Worm (Caenorhabditis elegans) whole organism, L4/young adult: ENCODE results near the gene wdr-83.

Experiments used
- W03F9.2 ChIP-seq: fragments of 150-350 bp; optimal IDR thresholded peaks from 2 replicates; lab custom pipeline; 2014; ENCODE audit warnings: missing biosample characterization, missing genetic modification characterization
- dao-5 ChIP-seq: sonication (generic microtip); optimal IDR thresholded peaks from 2 replicates; lab custom pipeline; 2016; ENCODE audit warnings: missing genotype, missing genetic modification characterization, moderate library complexity, missing compliant biosample characterization
- him-1 ChIP-seq: sonication (generic microtip); optimal IDR thresholded peaks from 2 replicates; lab custom pipeline; 2016; ENCODE audit warnings: missing genotype, missing genetic modification reagents, missing genetic modification characterization, missing compliant biosample characterization

Gene wdr-83

DNA sequence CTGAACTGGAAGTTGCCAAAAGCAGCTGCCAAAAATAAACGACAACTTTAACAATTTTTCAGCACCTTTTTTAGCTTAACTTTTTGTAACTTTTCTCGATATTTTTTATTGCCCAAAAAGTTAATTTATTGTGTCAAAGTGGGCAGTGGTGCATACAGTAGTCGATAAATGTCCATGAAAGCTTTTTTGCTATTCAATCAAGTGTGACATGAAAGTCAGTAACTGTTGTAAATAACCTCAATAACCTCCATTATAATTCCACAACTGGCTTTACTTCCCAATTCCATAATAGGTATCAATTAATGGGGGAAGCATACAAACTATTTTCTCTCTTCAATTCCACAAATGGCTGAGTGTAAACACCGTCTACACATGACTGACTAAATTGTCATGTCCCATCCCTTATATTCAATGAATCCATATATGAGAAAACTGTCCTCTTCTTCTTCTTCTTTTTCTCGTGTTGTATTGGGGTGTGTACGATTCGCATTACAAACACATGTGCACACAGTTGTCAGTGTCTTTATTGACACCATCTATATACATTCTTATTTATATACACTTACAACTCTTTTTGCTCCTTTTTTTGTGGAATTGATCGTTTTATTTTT, 16.8 kb upstream of the wdr-83 start:
- TF ChIP-seq him-1 (tag; lab: Kevin White, UChicago): no peak
- TF ChIP-seq W03F9.2 (tag; lab: Kevin White, UChicago): no peak
- no peak for TF ChIP-seq dao-5 (tag; lab: Kevin White, UChicago)

DNA sequence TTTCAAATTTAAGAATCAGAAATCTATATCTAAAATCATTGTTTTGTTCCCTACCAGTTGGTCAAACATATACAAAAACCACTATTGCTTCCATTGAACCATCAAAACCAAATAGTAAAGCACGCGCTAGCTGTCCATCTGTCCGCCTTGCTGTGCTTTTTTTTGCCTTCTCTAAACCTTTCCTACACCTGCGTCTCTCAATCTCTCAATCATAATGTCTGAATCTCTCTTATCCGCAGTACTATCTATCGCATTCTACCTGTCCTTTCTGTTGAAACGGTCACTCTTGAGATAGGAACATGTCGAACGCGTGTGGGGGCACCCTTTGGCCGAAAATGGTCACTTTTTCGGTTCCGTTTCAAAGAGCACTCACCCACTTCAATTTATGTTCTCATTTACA, 15.8 kb upstream of the wdr-83 start:
- TF ChIP-seq him-1 (tag; lab: Kevin White, UChicago) (no peak), dao-5 (tag; lab: Kevin White, UChicago) (no peak), W03F9.2 (tag; lab: Kevin White, UChicago) (no peak)

DNA sequence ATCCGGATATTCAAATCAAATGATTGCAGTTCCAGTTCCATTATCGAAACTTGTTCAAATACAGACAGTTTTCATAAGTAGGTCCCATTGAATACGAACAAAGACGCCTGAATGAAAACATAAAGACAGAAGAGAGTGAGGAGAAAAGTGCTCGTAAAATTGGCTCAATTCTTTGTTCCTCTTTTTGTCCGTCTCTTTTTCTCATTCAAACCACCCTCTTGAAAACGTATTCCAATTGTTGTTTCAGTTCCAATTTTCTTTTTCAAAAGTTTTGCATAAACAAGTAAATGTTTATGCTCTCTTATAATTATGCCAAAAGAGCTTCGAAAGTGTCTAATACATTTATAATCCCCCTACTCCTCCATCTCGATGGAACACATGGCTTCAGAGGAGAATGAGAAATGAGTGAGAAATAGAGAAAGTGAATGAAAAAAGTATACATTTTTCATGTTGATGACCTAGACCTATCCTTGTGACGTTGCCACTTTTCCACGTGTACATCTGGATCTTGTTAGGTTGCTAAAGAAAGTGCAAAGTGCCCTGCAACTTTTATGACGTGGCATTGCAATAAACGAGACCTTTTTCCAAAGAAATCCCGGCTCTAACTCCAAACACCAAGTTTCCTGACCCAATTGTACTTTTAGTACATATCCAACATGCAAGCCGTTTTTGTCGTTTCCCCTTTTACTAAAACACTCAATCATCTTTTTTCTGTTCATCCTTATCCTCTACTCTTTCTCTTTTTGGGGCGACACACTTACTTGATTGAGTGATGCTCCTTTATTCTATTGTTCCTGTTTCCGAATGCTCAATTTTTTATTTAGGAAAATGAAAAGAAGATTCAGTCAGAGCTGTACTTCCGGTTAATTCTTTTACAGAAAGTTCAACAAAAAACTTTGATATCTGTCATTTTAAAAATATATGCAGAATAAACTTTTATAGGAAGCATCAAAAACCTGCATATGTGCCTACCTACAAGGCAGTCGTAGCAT, 15.0 kb upstream of the wdr-83 start:
- TF ChIP-seq him-1 (tag; lab: Kevin White, UChicago) (no peak), W03F9.2 (tag; lab: Kevin White, UChicago) (no peak), dao-5 (tag; lab: Kevin White, UChicago) (no peak)

DNA sequence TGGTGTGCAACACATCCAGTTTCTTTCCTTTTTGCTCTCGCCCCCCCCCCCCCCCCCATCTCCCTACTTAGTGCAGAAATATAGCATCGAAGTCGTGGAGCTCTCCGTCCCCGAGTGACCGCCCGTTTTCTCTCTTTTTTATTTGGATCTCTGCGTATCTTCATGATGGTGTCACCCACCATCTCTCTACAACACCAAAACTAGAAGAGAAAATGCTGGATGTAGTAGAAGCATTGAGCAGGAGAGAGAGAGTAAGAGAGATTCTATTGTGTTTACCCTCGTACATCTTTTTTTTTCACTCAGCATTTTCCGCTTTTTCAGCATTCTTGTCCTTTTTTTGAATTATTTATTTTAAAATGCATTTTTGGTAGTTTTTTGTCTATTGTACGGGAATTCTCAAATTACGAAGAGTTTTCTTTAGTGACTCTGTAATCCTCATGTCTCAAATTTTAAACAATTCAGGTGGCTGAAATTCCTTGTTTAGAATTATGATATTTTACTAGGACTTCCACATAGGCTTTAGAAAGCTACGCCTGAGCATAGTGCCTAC, 10.9 kb upstream of the wdr-83 start:
- TF ChIP-seq dao-5 (tag; lab: Kevin White, UChicago) (no peak), him-1 (tag; lab: Kevin White, UChicago) (no peak), W03F9.2 (tag; lab: Kevin White, UChicago) (no peak)

DNA sequence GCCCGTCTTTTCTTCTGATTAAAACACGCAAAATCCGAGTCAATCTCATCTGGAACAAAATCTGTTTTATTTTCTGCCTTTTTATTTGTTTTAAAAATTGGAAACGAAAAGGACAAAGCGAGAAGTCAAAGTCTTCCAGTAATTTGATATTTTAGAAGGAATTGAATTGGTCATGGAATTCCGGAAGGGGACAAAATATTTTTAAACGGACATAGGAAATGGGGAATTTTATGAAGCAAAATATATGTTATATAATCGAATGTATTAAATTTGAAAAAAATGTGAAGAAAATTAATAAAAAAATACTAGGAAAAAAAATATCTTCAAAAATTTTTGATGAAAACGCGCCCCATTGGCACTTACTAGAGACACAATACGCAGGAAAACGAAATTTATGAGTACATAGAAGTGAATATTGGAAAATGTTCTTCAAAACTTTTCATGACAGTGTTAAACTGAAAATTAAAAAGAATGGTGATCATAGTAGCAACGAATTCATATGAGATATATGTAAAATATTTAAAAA, 9.2 kb upstream of the wdr-83 start, which contains the start of gene F33G12.7:
TSS of gene F33G12.7 (minus strand) at position 51 of the 526 bp plus-strand sequence.
- no peak for TF ChIP-seq W03F9.2 (tag; lab: Kevin White, UChicago)
- no peak for TF ChIP-seq dao-5 (tag; lab: Kevin White, UChicago)
- TF ChIP-seq him-1 (tag; lab: Kevin White, UChicago): no peak

DNA sequence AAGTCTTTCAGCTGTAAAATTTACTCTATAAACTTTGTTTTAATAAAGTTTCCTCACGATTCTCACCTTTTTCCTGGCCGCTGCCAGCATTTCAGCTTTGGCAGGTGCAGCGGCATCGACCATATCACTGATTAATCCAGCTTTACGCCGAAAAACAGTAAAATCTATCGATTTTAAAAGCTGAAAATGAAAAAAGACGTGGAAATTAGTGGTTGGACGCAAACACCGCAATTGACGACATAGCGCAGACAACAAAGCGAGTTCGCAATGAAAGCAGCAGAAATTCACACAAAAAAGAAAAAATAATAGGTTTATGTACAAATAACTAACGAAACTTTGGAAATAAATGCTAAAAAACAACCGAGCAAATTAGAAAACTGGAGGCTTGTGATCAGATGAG, 8.4 kb upstream of the wdr-83 start, which contains the start of gene golg-2:
TSS of gene golg-2 (minus strand) at position 180 of the 400 bp plus-strand sequence.
- TF ChIP-seq W03F9.2 (tag; lab: Kevin White, UChicago) (no peak), dao-5 (tag; lab: Kevin White, UChicago) (no peak), him-1 (tag; lab: Kevin White, UChicago) (no peak)

DNA sequence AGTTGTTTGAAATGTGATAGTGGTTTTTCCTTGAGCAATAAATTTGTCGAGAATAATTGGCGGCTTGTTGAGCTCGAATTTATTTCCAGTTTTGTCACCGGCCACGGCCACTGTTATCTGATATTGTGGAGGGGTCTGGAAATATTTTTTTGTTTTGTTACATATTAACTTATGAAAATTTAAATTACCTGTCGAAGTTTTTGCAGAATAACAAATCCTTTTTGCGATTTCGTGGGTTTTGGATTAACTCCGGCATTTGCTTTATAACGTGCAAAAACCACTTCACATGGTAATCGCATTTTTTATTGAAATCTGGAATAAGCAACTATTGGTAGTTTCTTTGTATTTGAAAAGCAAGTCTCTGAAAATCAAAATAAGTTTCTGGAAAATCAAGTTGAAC, 4.6 kb upstream of the wdr-83 start, which contains the start of gene lrr-1:
TSS of gene lrr-1 (minus strand) at position 312 of the 400 bp plus-strand sequence.
- TF ChIP-seq W03F9.2 (tag; lab: Kevin White, UChicago) (no peak), dao-5 (tag; lab: Kevin White, UChicago) (no peak), him-1 (tag; lab: Kevin White, UChicago) (no peak)

DNA sequence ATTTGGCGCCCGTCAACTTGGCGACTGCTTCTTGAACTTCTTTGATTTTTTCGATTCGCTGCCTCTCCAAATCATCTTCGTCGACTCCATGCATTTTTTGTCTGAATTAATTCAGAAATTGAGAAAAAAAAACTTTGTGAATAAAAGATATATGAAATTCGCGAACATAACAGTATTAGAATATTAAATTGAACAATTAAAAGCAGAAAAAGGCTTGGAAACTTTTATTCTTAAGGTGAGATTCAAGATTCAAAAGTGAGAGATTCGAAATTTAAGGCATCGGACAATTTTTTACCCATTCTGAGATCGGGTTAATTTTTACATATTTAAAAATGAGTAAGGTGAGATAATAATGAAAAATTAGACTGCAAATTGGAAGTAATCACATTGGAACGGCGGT, 2.4 kb upstream of the wdr-83 start, which contains the start of gene F33G12.3:
TSS of gene F33G12.3 (minus strand) at position 101 of the 400 bp plus-strand sequence.
- TF ChIP-seq him-1 (tag; lab: Kevin White, UChicago) (no peak), W03F9.2 (tag; lab: Kevin White, UChicago) (no peak), dao-5 (tag; lab: Kevin White, UChicago) (no peak)

DNA sequence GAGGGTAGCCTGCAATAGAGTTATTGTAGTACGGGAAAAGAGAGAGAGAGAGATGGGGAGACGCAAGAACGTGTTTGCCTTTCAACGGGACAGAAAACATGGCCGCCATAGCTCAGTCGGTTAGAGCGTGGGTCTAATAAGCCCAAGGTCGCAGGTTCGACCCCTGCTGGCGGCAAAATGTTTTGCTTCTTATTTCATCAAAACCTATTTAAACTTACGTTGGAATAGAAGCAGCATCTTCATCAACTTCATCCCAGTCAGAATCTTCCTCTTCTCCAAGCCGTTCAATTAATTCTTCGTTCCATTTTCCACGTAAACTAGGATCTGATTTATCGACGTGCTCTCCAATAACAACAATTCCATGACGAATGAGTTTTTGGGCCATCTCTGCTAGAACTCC, 1.2 kb upstream of the wdr-83 start:
- TF ChIP-seq dao-5 (tag; lab: Kevin White, UChicago): peak; percentile 59
- no peak for TF ChIP-seq W03F9.2 (tag; lab: Kevin White, UChicago)
- peak; percentile 54 for TF ChIP-seq him-1 (tag; lab: Kevin White, UChicago)

DNA sequence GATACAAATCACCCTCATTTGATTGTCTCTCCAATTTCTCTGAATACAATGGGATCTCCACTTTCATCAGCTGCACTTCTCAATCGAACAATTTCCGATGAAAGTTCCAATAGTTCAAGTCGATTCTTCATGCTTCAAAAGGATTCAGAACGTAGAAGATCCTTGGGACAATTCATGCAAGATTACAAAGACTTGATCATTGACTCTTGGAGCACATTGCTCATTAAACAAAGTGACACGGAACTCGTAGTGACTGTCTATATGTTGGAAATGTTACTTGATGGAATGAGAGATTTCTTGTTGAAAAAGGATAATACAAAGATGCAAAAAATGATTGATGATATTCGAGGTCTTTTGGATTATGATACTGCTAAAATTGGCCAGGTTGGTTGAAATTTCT, 3.6 kb downstream of the wdr-83 start:
- no peak for TF ChIP-seq him-1 (tag; lab: Kevin White, UChicago)
- TF ChIP-seq dao-5 (tag; lab: Kevin White, UChicago): no peak
- TF ChIP-seq W03F9.2 (tag; lab: Kevin White, UChicago): no peak

DNA sequence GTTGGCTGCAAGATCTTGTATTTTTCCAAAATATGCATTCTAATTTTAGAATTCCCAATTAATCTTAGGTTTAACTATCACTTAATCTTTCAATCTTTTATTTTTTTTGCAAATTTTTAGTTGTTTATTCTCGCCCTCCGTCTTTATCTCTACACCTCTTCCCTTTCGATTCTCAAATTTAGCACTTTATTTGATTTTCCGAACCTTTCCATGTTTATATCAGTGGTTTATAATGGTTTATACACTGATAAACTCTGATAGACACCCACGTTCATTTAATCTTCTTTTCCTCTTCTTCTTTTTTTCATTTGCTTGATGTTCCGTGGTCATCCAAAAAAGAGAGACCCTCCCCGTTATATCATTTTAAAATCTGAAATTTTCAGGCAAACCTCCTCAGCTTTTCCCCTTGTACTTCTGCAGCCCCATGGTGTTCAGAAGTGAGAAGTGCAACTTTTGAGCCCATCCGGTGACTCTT, 9.1 kb downstream of the wdr-83 start, which contains the start of the genes nsy-1 and F59A6.13:
TSS of gene nsy-1 (plus strand) at position 377 of the 475 bp plus-strand sequence.
TSS of gene F59A6.13 (plus strand) at position 425 of the 475 bp plus-strand sequence.
- TF ChIP-seq him-1 (tag; lab: Kevin White, UChicago) (no peak), dao-5 (tag; lab: Kevin White, UChicago) (no peak), W03F9.2 (tag; lab: Kevin White, UChicago) (no peak)

DNA sequence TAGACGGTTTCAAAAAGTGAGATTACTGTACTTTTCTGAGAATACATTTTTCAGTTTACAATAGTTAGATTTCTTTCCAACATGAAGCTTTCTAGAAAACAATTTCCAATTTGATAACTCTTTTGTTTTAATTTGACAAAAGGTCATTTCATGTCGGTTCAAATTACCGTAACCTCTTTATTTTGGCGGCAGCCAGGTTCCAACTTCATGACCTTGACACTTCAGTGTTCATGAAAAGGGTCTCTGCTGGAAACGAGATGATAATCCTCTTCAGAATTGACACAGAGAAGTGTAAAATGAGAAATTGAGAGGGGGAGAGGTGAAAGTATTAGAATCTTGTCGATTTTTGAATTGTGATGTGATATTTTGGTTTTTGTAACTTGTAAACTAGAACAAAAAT, 10.0 kb downstream of the wdr-83 start:
- TF ChIP-seq him-1 (tag; lab: Kevin White, UChicago) (no peak), dao-5 (tag; lab: Kevin White, UChicago) (no peak), W03F9.2 (tag; lab: Kevin White, UChicago) (no peak)
